Worm (Caenorhabditis elegans) whole organism, mixed stage, embryonic: ENCODE data around the gene C53A3.4.

ENCODE experiments used
- lsy-2 ChIP-seq: fragments of 150-350 bp; optimal IDR thresholded peaks from 2 replicates; lab custom pipeline; 2014; ENCODE audit warnings: missing biosample characterization, missing genetic modification characterization
- nhr-12 ChIP-seq: fragments of 150-350 bp; optimal IDR thresholded peaks from 2 replicates; lab custom pipeline; 2014; ENCODE audit warnings: missing biosample characterization, missing genetic modification characterization
- nhr-28 ChIP-seq: fragments of 150-350 bp; optimal IDR thresholded peaks from 2 replicates; lab custom pipeline; 2014; ENCODE audit warnings: missing biosample characterization, missing genetic modification characterization
- pha-4 ChIP-seq: fragments of 150-350 bp; optimal IDR thresholded peaks from 2 replicates; lab custom pipeline; 2018; ENCODE audit warnings: missing biosample characterization, missing genetic modification reagents, missing genetic modification characterization
- unc-39 ChIP-seq: fragments of 150-350 bp; optimal IDR thresholded peaks from 2 replicates; lab custom pipeline; 2014; ENCODE audit warnings: missing biosample characterization, missing genetic modification characterization
- zip-8 ChIP-seq: fragments of 150-350 bp; optimal IDR thresholded peaks from 2 replicates; lab custom pipeline; 2014; ENCODE audit warnings: missing biosample characterization, missing genetic modification characterization
- ztf-11 ChIP-seq: fragments of 150-350 bp; optimal IDR thresholded peaks from 2 replicates; lab custom pipeline; 2014; ENCODE audit warnings: missing biosample characterization, missing genetic modification characterization

DNA sequence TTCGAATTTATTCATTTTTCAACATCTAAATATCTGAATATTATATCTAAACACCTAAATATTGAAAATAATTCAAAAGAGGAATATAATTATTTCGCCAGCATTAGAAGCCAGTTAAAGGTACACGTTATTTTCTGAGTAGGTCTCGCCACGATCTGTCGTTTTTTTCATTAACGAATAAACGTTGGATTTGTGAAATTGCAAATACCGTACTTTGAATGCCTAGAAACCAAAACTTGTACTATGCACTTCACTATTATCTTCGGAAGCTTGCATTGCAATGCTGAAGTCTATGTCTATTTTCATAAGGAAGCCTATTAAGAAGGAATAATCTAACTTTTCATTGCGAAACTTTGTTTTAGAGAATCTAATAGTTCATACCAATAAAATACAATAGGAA, 13.8 kb upstream of the C53A3.4 start:
- no peak for TF ChIP-seq zip-8 (tag; lab: Kevin White, UChicago)
- TF ChIP-seq pha-4: no peak
- TF ChIP-seq nhr-28 (tag; lab: Kevin White, UChicago): no peak
- no peak for TF ChIP-seq unc-39 (tag; lab: Kevin White, UChicago)
- no peak for TF ChIP-seq ztf-11 (tag; lab: Kevin White, UChicago)
- TF ChIP-seq nhr-12: no peak
- TF ChIP-seq lsy-2 (tag; lab: Kevin White, UChicago): no peak
